Worm (Caenorhabditis elegans) whole organism, L3 larva: ENCODE data around the gene C05C8.5.

Experiments
- aly-2 ChIP-seq: fragments of 150-350 bp; optimal IDR thresholded peaks from 2 replicates; lab custom pipeline; 2014; ENCODE audit warnings: missing biosample characterization, missing genetic modification characterization
- ama-1 ChIP-seq: fragments of 150-350 bp; optimal IDR thresholded peaks from 2 replicates; lab custom pipeline; 2018
- ceh-16 ChIP-seq: sonication (generic microtip); optimal IDR thresholded peaks from 2 replicates; lab custom pipeline; 2017; ENCODE audit warnings: missing biosample characterization, missing genetic modification characterization
- ceh-28 ChIP-seq: fragments of 150-350 bp; optimal IDR thresholded peaks from 2 replicates; lab custom pipeline; 2014; ENCODE audit warnings: missing biosample characterization, missing genetic modification reagents, missing genetic modification characterization
- ceh-82 ChIP-seq: fragments of 150-350 bp; optimal IDR thresholded peaks from 2 replicates; lab custom pipeline; 2014; ENCODE audit warnings: missing biosample characterization, missing genetic modification characterization
- egl-5 ChIP-seq: fragments of 150-350 bp; optimal IDR thresholded peaks from 2 replicates; lab custom pipeline; 2017; ENCODE audit warnings: missing biosample characterization, missing genetic modification reagents, missing genetic modification characterization, inconsistent platforms
- elt-1 ChIP-seq: fragments of 150-350 bp; optimal IDR thresholded peaks from 2 replicates; lab custom pipeline; 2014; ENCODE audit warnings: missing biosample characterization, missing genetic modification characterization
- elt-2 ChIP-seq: sonication (generic microtip); optimal IDR thresholded peaks from 2 replicates; lab custom pipeline; 2016; ENCODE audit warnings: missing genetic modification reagents, mild to moderate bottlenecking, missing genetic modification characterization, missing compliant biosample characterization
- elt-3 ChIP-seq, 3 experiments: fragments of 150-350 bp in 1 of 3; sonication (generic microtip) in 2 of 3; optimal IDR thresholded peaks; 2 replicates in 2 of 3; 4 replicates in 1 of 3; lab custom pipeline; 2014 to 2017; ENCODE audit warnings: missing biosample characterization in 3 of 3, missing genetic modification characterization in 3 of 3
- eor-1 ChIP-seq, 2 experiments: fragments of 150-350 bp; optimal IDR thresholded peaks; 2 replicates each; lab custom pipeline; 2014 to 2018; ENCODE audit warnings: missing biosample characterization in 2 of 2, missing genetic modification characterization in 2 of 2
- fkh-10 ChIP-seq: sonication (generic microtip); optimal IDR thresholded peaks from 2 replicates; lab custom pipeline; 2017; ENCODE audit warnings: missing biosample characterization, missing genetic modification reagents, missing genetic modification characterization
- fkh-2 ChIP-seq: fragments of 150-350 bp; optimal IDR thresholded peaks from 2 replicates; lab custom pipeline; 2014; ENCODE audit warnings: missing biosample characterization, missing genetic modification reagents, missing genetic modification characterization
- fos-1 ChIP-seq: fragments of 150-350 bp; optimal IDR thresholded peaks from 2 replicates; lab custom pipeline; 2014; ENCODE audit warnings: missing biosample characterization, missing genetic modification characterization
- jun-1 ChIP-seq: fragments of 150-350 bp; optimal IDR thresholded peaks from 2 replicates; lab custom pipeline; 2014; ENCODE audit warnings: missing biosample characterization, missing genetic modification reagents, missing genetic modification characterization
- lin-15B ChIP-seq: fragments of 150-350 bp; optimal IDR thresholded peaks from 2 replicates; lab custom pipeline; 2014; ENCODE audit warnings: missing biosample characterization, missing genetic modification characterization
- lin-39 ChIP-seq: fragments of 150-350 bp; optimal IDR thresholded peaks from 2 replicates; lab custom pipeline; 2018; ENCODE audit warnings: missing biosample characterization, missing genetic modification reagents, missing genetic modification characterization
- mml-1 ChIP-seq: fragments of 150-350 bp; sonication (generic microtip); optimal IDR thresholded peaks from 3 replicates; lab custom pipeline; 2014; ENCODE audit warnings: missing biosample characterization, missing genetic modification characterization
- nfya-1 ChIP-seq: sonication (generic microtip); optimal IDR thresholded peaks from 2 replicates; lab custom pipeline; 2017; ENCODE audit warnings: missing genetic modification characterization, mild to moderate bottlenecking, missing compliant biosample characterization, antibody characterized with exemption, moderate library complexity; ENCODE audit not compliant: insufficient read depth
- nhr-12 ChIP-seq: fragments of 150-350 bp; optimal IDR thresholded peaks from 2 replicates; lab custom pipeline; 2014; ENCODE audit warnings: missing biosample characterization, missing genetic modification characterization
- nhr-23 ChIP-seq: fragments of 150-350 bp; optimal IDR thresholded peaks from 2 replicates; lab custom pipeline; 2014; ENCODE audit warnings: missing biosample characterization, missing genetic modification reagents, missing genetic modification characterization
- nhr-237 ChIP-seq: fragments of 150-350 bp; optimal IDR thresholded peaks from 2 replicates; lab custom pipeline; 2014; ENCODE audit warnings: missing biosample characterization, missing genetic modification characterization
- nhr-25 ChIP-seq: sonication (generic microtip); optimal IDR thresholded peaks from 2 replicates; lab custom pipeline; 2017; ENCODE audit warnings: missing biosample characterization, missing genetic modification characterization
- nhr-28 ChIP-seq: fragments of 150-350 bp; optimal IDR thresholded peaks from 2 replicates; lab custom pipeline; 2014; ENCODE audit warnings: missing biosample characterization, missing genetic modification characterization
- nhr-43 ChIP-seq: sonication (generic microtip); optimal IDR thresholded peaks from 2 replicates; lab custom pipeline; 2016; ENCODE audit warnings: mild to moderate bottlenecking, missing genetic modification characterization, missing compliant biosample characterization; ENCODE audit not compliant: poor library complexity, severe bottlenecking
- nhr-67 ChIP-seq: fragments of 150-350 bp; optimal IDR thresholded peaks from 2 replicates; lab custom pipeline; 2014; ENCODE audit warnings: missing biosample characterization, missing genetic modification characterization
- nhr-76 ChIP-seq: fragments of 150-350 bp; sonication (generic microtip); optimal IDR thresholded peaks from 5 replicates; lab custom pipeline; 2014; ENCODE audit warnings: missing biosample characterization, missing genetic modification characterization
- nhr-77 ChIP-seq: fragments of 150-350 bp; optimal IDR thresholded peaks from 2 replicates; lab custom pipeline; 2014; ENCODE audit warnings: missing biosample characterization, missing genetic modification characterization
- pha-4 ChIP-seq: fragments of 150-350 bp; optimal IDR thresholded peaks from 2 replicates; lab custom pipeline; 2014; ENCODE audit warnings: missing biosample characterization, missing genetic modification reagents, missing genetic modification characterization
- pqm-1 ChIP-seq: fragments of 150-350 bp; optimal IDR thresholded peaks from 2 replicates; lab custom pipeline; 2017; ENCODE audit warnings: missing biosample characterization, missing genetic modification characterization, inconsistent platforms
- skn-1 ChIP-seq: fragments of 150-350 bp; optimal IDR thresholded peaks from 2 replicates; lab custom pipeline; 2014; ENCODE audit warnings: missing biosample characterization, missing genetic modification characterization
- snpc-4 ChIP-seq: fragments of 150-350 bp; optimal IDR thresholded peaks from 2 replicates; lab custom pipeline; 2014; ENCODE audit warnings: missing biosample characterization, missing genetic modification characterization
- tbx-2 ChIP-seq: sonication (generic microtip); optimal IDR thresholded peaks from 2 replicates; lab custom pipeline; 2016; ENCODE audit warnings: mild to moderate bottlenecking, missing genetic modification characterization, missing compliant biosample characterization
- unc-39 ChIP-seq: sonication (generic microtip); optimal IDR thresholded peaks from 4 replicates; lab custom pipeline; 2017; ENCODE audit warnings: missing biosample characterization, missing genetic modification characterization
- unc-62 ChIP-seq: fragments of 150-350 bp; sonication (generic microtip); optimal IDR thresholded peaks from 4 replicates; lab custom pipeline; 2014; ENCODE audit warnings: missing biosample characterization, missing genetic modification reagents, missing genetic modification characterization
- ztf-11 ChIP-seq: fragments of 150-350 bp; optimal IDR thresholded peaks from 2 replicates; lab custom pipeline; 2014; ENCODE audit warnings: missing biosample characterization, missing genetic modification characterization
- ztf-4 ChIP-seq: fragments of 150-350 bp; optimal IDR thresholded peaks from 2 replicates; lab custom pipeline; 2014; ENCODE audit warnings: missing biosample characterization, missing genetic modification characterization

The C05C8.5 gene

ce11 chrV:7234726-7235125 lies at the start of gene C05C8.5:
C05C8.5 (minus strand) TSS chrV:7234826.
- TF ChIP-seq snpc-4 (tag; lab: Kevin White, UChicago) (no peak), tbx-2 (tag; lab: Kevin White, UChicago) (no peak), ztf-4 (tag; lab: Kevin White, UChicago) (no peak), ceh-16 (tag; lab: Kevin White, UChicago) (no peak), fkh-10 (no peak), fos-1 (tag; lab: Kevin White, UChicago) (no peak), elt-3 (tag; optimal IDR thresholded peaks at IDR 0.05; lab: Kevin White, UChicago) (no peak), lin-39 (no peak), pqm-1 (tag; lab: Kevin White, UChicago) (no peak), nhr-237 (no peak)

- no peak for TF ChIP-seq unc-62
- TF ChIP-seq nhr-23 (tag; lab: Kevin White, UChicago), result no peak
- no peak for TF ChIP-seq elt-1 (tag; lab: Kevin White, UChicago)
Observed at ce11 chrV:7282037-7282436, 47.4 kb upstream of the C05C8.5 start, which contains the start of gene C13A2.3. C13A2.3 (plus strand) TSS chrV:7282337.

- TF ChIP-seq aly-2 (tag; lab: Kevin White, UChicago) (no peak), fkh-10 (no peak), skn-1 (tag; lab: Kevin White, UChicago) (no peak), nhr-12 (tag; lab: Kevin White, UChicago) (no peak), eor-1 (tag; optimal IDR thresholded peaks at IDR 0.05; lab: Kevin White, UChicago) (no peak), elt-1 (tag; lab: Kevin White, UChicago) (no peak), elt-2 (tag; lab: Kevin White, UChicago) (no peak), ceh-82 (tag; lab: Kevin White, UChicago) (no peak), nhr-67 (tag; lab: Kevin White, UChicago) (no peak), fkh-2 (tag; lab: Kevin White, UChicago) (no peak), jun-1 (tag; lab: Kevin White, UChicago) (no peak)
Observed at ce11 chrV:7279090-7279489, 44.5 kb upstream of the C05C8.5 start, which contains the start of gene C13A2.4. C13A2.4 (plus strand) TSS chrV:7279390.

ce11 chrV:7275491-7275890 lies 40.9 kb upstream of the C05C8.5 start, which contains the start of gene C13A2.5:
C13A2.5 (plus strand) TSS chrV:7275791.
- TF ChIP-seq ceh-16 (tag; lab: Kevin White, UChicago), result no peak
- no peak for TF ChIP-seq nhr-28 (tag; lab: Kevin White, UChicago)
- no peak for TF ChIP-seq nhr-25 (tag; lab: Kevin White, UChicago)
- TF ChIP-seq elt-1 (tag; lab: Kevin White, UChicago), result no peak
- no peak for TF ChIP-seq nhr-77 (tag; lab: Kevin White, UChicago)
- no peak for TF ChIP-seq mml-1 (tag; lab: Kevin White, UChicago)
- TF ChIP-seq skn-1 (tag; lab: Kevin White, UChicago), result no peak
- TF ChIP-seq unc-39 (tag; lab: Kevin White, UChicago), result no peak
- TF ChIP-seq snpc-4 (tag; lab: Kevin White, UChicago), result no peak
- no peak for TF ChIP-seq elt-3 (tag; optimal IDR thresholded peaks at IDR 0.05; lab: Kevin White, UChicago)
- no peak for TF ChIP-seq ztf-11 (tag; lab: Kevin White, UChicago)
- no peak for TF ChIP-seq nfya-1
- TF ChIP-seq pha-4 (tag; lab: Kevin White, UChicago), result no peak
- no peak for TF ChIP-seq lin-39
- TF ChIP-seq nhr-43 (tag; lab: Kevin White, UChicago), result no peak

- TF ChIP-seq ceh-82 (tag; lab: Kevin White, UChicago), result no peak
- TF ChIP-seq nfya-1, result no peak
- no peak for TF ChIP-seq mml-1 (tag; lab: Kevin White, UChicago)
- TF ChIP-seq ceh-28, result no peak
- no peak for TF ChIP-seq lin-15B (tag; lab: Kevin White, UChicago)
- TF ChIP-seq ceh-16 (tag; lab: Kevin White, UChicago), result no peak
- TF ChIP-seq ama-1 (lab: Kevin White, UChicago), result no peak
- no peak for TF ChIP-seq egl-5 (tag; lab: Kevin White, UChicago)
- TF ChIP-seq jun-1 (tag; lab: Kevin White, UChicago), result no peak
- TF ChIP-seq eor-1 (tag; optimal IDR thresholded peaks at IDR 0.05; lab: Kevin White, UChicago), result no peak
- TF ChIP-seq nhr-76 (tag; lab: Kevin White, UChicago), result no peak
Observed at ce11 chrV:7274992-7275391, 40.4 kb upstream of the C05C8.5 start, which contains the start of gene C13A2.10. C13A2.10 (minus strand) TSS chrV:7275092.
